Worm (Caenorhabditis elegans): ENCODE data around the gene F46G11.6.

DNA sequence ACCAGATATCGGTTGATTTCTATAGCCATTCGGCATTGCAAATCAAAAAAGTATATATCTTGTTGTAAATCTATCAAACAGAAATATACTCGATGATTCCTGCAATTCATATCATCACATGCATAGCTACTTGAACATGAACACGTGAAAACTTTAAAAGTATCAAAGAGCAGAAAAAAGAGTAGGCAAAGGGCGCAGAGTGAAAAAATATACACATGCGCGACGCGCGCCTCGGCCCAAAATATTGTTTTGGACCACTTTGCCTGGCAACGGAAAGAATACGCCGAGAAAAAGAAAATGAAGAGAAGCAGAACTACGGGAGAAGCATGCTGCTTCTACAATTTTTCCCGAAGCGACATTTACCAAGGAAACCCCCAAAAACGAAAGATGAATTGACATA is 15.6 kb upstream of the F46G11.6 start, which contains the start of gene C54H2.4:
- TF ChIP-seq dao-5 (tag; optimal IDR thresholded peaks at IDR 0.05) (no peak), him-1 (tag; optimal IDR thresholded peaks at IDR 0.05) (no peak)

All from whole organism, L4/young adult.